Fruit fly (Drosophila melanogaster): ENCODE data around the gene Drsl3.

DNA sequence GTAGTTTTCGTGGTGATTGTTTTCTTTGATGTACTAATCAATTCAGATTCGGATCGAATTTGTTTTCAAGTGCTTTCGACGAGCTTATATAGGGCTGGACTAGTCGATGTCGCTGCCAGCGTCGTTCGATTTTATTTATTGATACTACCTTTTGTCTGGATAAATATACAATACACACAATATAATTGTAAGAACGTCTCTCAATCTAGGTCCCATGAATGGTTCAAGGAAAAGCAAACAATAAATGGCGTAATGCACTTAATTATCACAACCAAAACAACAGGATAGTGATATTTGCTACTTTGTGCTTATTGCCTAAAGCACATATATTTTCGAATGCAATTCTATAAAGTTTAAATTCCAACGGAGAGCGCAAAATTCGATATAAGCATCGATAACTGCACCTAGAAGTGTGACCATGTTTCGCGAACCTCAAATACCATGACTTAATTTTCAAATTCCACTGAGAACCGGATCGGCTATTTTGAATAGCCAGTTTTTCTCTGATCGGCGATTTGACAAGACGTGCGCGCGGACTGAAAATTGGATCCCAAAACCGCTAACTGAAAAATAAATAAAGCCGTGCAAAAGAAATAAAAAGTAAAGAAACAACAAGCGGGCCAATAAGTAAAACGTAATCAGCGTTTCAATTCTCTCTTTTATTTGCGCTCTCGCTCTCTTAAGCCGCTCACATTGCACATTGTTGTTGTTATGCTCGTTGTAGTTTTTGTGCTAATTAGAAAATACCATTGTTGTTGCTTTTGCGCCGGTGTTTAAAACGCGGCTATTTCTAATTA lies 21.8 kb downstream of the Drsl3 start, which contains the start of the genes Drsl6 and kst:
- no peak for TF ChIP-seq Dll (optimal IDR thresholded peaks at IDR 0.05)
- no peak for TF ChIP-seq pan (optimal IDR thresholded peaks at IDR 0.05)
- TF ChIP-seq CG8478 (optimal IDR thresholded peaks at IDR 0.05) = no peak
- no peak for TF ChIP-seq psq (optimal IDR thresholded peaks at IDR 0.05)
- TF ChIP-seq usp (GFP tag; optimal IDR thresholded peaks at IDR 0.05) = no peak
- no peak for TF ChIP-seq EcR (GFP tag; optimal IDR thresholded peaks at IDR 0.05)
